Worm (Caenorhabditis elegans) whole organism, late embryonic: ENCODE results near the gene mrp-3.

Source experiments
- C08G9.2 ChIP-seq: sonication (generic microtip); optimal IDR thresholded peaks from 2 replicates; lab custom pipeline; 2016; ENCODE audit warnings: mild to moderate bottlenecking, missing genetic modification characterization, moderate library complexity, missing compliant biosample characterization
- K02D7.2 ChIP-seq: sonication (generic microtip); optimal IDR thresholded peaks from 2 replicates; lab custom pipeline; 2017; ENCODE audit warnings: mild to moderate bottlenecking, missing genetic modification characterization, missing compliant biosample characterization
- T23F11.4 ChIP-seq: fragments of 200-800 bp; sonication (Bioruptor generic); optimal IDR thresholded peaks from 2 replicates; lab custom pipeline; 2018; ENCODE audit warnings: mild to moderate bottlenecking, missing genetic modification characterization, missing compliant biosample characterization
- Y22D7AL.16 ChIP-seq: sonication (generic microtip); optimal IDR thresholded peaks from 2 replicates; lab custom pipeline; 2016; ENCODE audit warnings: missing genetic modification characterization, missing compliant biosample characterization
- ceh-2 ChIP-seq: sonication (generic microtip); optimal IDR thresholded peaks from 2 replicates; lab custom pipeline; 2016; ENCODE audit warnings: missing genotype, missing genetic modification characterization, missing compliant biosample characterization
- ceh-24 ChIP-seq: sonication (generic microtip); optimal IDR thresholded peaks from 2 replicates; lab custom pipeline; 2016; ENCODE audit warnings: mild to moderate bottlenecking, missing genetic modification characterization, missing compliant biosample characterization
- ceh-30 ChIP-seq: fragments of 150-350 bp; optimal IDR thresholded peaks from 2 replicates; lab custom pipeline; 2014; ENCODE audit warnings: missing biosample characterization, missing genetic modification characterization
- ceh-34 ChIP-seq: sonication (generic microtip); optimal IDR thresholded peaks from 2 replicates; lab custom pipeline; 2016; ENCODE audit warnings: mild to moderate bottlenecking, missing genetic modification characterization, missing compliant biosample characterization
- ceh-48 ChIP-seq: sonication (generic microtip); optimal IDR thresholded peaks from 2 replicates; lab custom pipeline; 2016; ENCODE audit warnings: missing genetic modification characterization, inconsistent platforms, missing compliant biosample characterization
- che-1 ChIP-seq: sonication (generic microtip); optimal IDR thresholded peaks from 2 replicates; lab custom pipeline; 2016; ENCODE audit warnings: mild to moderate bottlenecking, missing genetic modification characterization, missing compliant biosample characterization
- elt-4 ChIP-seq: sonication (generic microtip); optimal IDR thresholded peaks from 2 replicates; lab custom pipeline; 2016; ENCODE audit warnings: missing genetic modification characterization, missing compliant biosample characterization
- eyg-1 ChIP-seq: sonication (generic microtip); optimal IDR thresholded peaks from 2 replicates; lab custom pipeline; 2016; ENCODE audit warnings: missing genotype, missing genetic modification characterization, missing compliant biosample characterization
- fax-1 ChIP-seq: sonication (generic microtip); optimal IDR thresholded peaks from 2 replicates; lab custom pipeline; 2016; ENCODE audit warnings: missing genotype, missing genetic modification characterization, missing compliant biosample characterization
- fkh-10 ChIP-seq: fragments of 150-350 bp; optimal IDR thresholded peaks from 2 replicates; lab custom pipeline; 2014; ENCODE audit warnings: missing biosample characterization, missing genetic modification reagents, missing genetic modification characterization
- fkh-6 ChIP-seq: sonication (generic microtip); optimal IDR thresholded peaks from 2 replicates; lab custom pipeline; 2016; ENCODE audit warnings: missing genetic modification characterization, missing compliant biosample characterization
- gmeb-2 ChIP-seq: sonication (generic microtip); optimal IDR thresholded peaks from 2 replicates; lab custom pipeline; 2016; ENCODE audit warnings: missing genetic modification characterization, inconsistent platforms, missing compliant biosample characterization
- hlh-13 ChIP-seq: fragments of 200-800 bp; sonication (Bioruptor generic); optimal IDR thresholded peaks from 2 replicates; lab custom pipeline; 2018; ENCODE audit warnings: mild to moderate bottlenecking, missing genetic modification characterization, missing compliant biosample characterization
- hlh-15 ChIP-seq: sonication (generic microtip); optimal IDR thresholded peaks from 2 replicates; lab custom pipeline; 2016; ENCODE audit warnings: missing genetic modification characterization, missing compliant biosample characterization
- madf-2 ChIP-seq: sonication (generic microtip); optimal IDR thresholded peaks from 2 replicates; lab custom pipeline; 2017; ENCODE audit warnings: missing genetic modification characterization, missing compliant biosample characterization
- mec-3 ChIP-seq: sonication (generic microtip); optimal IDR thresholded peaks from 2 replicates; lab custom pipeline; 2016; ENCODE audit warnings: borderline replicate concordance, missing genetic modification characterization, missing compliant biosample characterization
- npax-4 ChIP-seq: sonication (generic microtip); optimal IDR thresholded peaks from 2 replicates; lab custom pipeline; 2016; ENCODE audit warnings: missing genetic modification characterization, missing compliant biosample characterization
- odd-2 ChIP-seq: sonication (generic microtip); optimal IDR thresholded peaks from 2 replicates; lab custom pipeline; 2017; ENCODE audit warnings: antibody characterized with exemption, mild to moderate bottlenecking, missing genetic modification characterization, missing compliant biosample characterization
- pat-9 ChIP-seq: fragments of 200-800 bp; sonication (Bioruptor generic); optimal IDR thresholded peaks from 2 replicates; lab custom pipeline; 2018; ENCODE audit warnings: mild to moderate bottlenecking, missing genetic modification characterization, moderate library complexity, missing compliant biosample characterization
- pha-2 ChIP-seq: sonication (generic microtip); optimal IDR thresholded peaks from 2 replicates; lab custom pipeline; 2017; ENCODE audit warnings: mild to moderate bottlenecking, missing genetic modification characterization, missing compliant biosample characterization
- pha-4 ChIP-seq: fragments of 150-350 bp; optimal IDR thresholded peaks from 2 replicates; lab custom pipeline; 2018; ENCODE audit warnings: missing biosample characterization, missing genetic modification reagents, missing genetic modification characterization
- ref-2 ChIP-seq: sonication (generic microtip); optimal IDR thresholded peaks from 2 replicates; lab custom pipeline; 2016; ENCODE audit warnings: missing genetic modification characterization, missing compliant biosample characterization
- rnt-1 ChIP-seq: sonication (generic microtip); optimal IDR thresholded peaks from 2 replicates; lab custom pipeline; 2016; ENCODE audit warnings: missing genetic modification characterization, missing compliant biosample characterization
- sox-2 ChIP-seq: fragments of 200-800 bp; sonication (Bioruptor generic); IDR thresholded peaks from 2 replicates; pipeline ENCODE4 v1.3.6; 2022; ENCODE audit warnings: missing genetic modification reagents, missing genetic modification characterization, missing compliant biosample characterization
- unc-3 ChIP-seq, 2 experiments: fragments of 200-800 bp in 1 of 2; sonication (Bioruptor generic) in 1 of 2; sonication (generic microtip) in 1 of 2; conservative IDR thresholded peaks in 1 of 2; optimal IDR thresholded peaks in 1 of 2; 2 replicates each; pipeline versions ENCODE4 v1.3.6 to Lab custom; 2016 to 2022; ENCODE audit warnings: missing compliant biosample characterization in 2 of 2, missing genetic modification characterization in 2 of 2, missing genetic modification reagents in 1 of 2
- unc-42 ChIP-seq: sonication (generic microtip); optimal IDR thresholded peaks from 2 replicates; lab custom pipeline; 2016; ENCODE audit warnings: missing genotype, missing genetic modification characterization, missing compliant biosample characterization
- zip-5 ChIP-seq: sonication (generic microtip); optimal IDR thresholded peaks from 2 replicates; lab custom pipeline; 2016; ENCODE audit warnings: missing genetic modification characterization, missing compliant biosample characterization
- ztf-16 ChIP-seq: sonication (generic microtip); optimal IDR thresholded peaks from 2 replicates; lab custom pipeline; 2017; ENCODE audit warnings: missing genetic modification characterization, missing compliant biosample characterization

mrp-3 gene

ce11 chrX:15887989-15888388 lies 51.1 kb downstream of the mrp-3 start:
- TF ChIP-seq T23F11.4 (GFP tag; lab: Kevin White, UChicago) (no peak), ztf-16 (tag; lab: Kevin White, UChicago) (no peak), hlh-15 (tag; lab: Kevin White, UChicago) (no peak), Y22D7AL.16 (tag; lab: Kevin White, UChicago) (no peak), hlh-13 (GFP tag; lab: Kevin White, UChicago) (no peak), ceh-48 (tag; lab: Kevin White, UChicago) (no peak), ceh-34 (no peak), ceh-30 (tag; lab: Kevin White, UChicago) (no peak), ceh-2 (tag; lab: Kevin White, UChicago) (no peak), pha-4 (tag; lab: Kevin White, UChicago) (no peak), fkh-10 (GFP tag; lab: Kevin White, UChicago) (no peak), eyg-1 (no peak), sox-2 (GFP tag; lab: Robert Waterston, UW) (no peak), mec-3 (tag; lab: Kevin White, UChicago) (no peak), fkh-6 (no peak), madf-2 (no peak)

- no peak for TF ChIP-seq unc-3 (GFP tag; conservative IDR thresholded peaks at IDR 0.05; lab: Robert Waterston, UW)
- TF ChIP-seq unc-3 (tag; optimal IDR thresholded peaks at IDR 0.05; lab: Kevin White, UChicago): no peak
- no peak for TF ChIP-seq Y22D7AL.16 (tag; lab: Kevin White, UChicago)
- TF ChIP-seq zip-5 (tag; lab: Kevin White, UChicago): no peak
- no peak for TF ChIP-seq che-1
- TF ChIP-seq elt-4 (tag; lab: Kevin White, UChicago): no peak
- no peak for TF ChIP-seq fax-1 (tag; lab: Kevin White, UChicago)
- TF ChIP-seq eyg-1: no peak
- TF ChIP-seq rnt-1 (tag; lab: Kevin White, UChicago): no peak
- no peak for TF ChIP-seq mec-3 (tag; lab: Kevin White, UChicago)
- no peak for TF ChIP-seq gmeb-2 (tag; lab: Kevin White, UChicago)
- no peak for TF ChIP-seq ceh-24
- TF ChIP-seq pat-9 (tag; lab: Kevin White, UChicago): no peak
- no peak for TF ChIP-seq npax-4 (tag; lab: Kevin White, UChicago)
- TF ChIP-seq, all 69 proteins: peak for 0
Observed at ce11 chrX:15887495-15887894, 51.6 kb downstream of the mrp-3 start, which contains the start of gene F53H4.3. F53H4.3 (minus strand) TSS chrX:15887595.

- TF ChIP-seq che-1 (no peak), odd-2 (tag; lab: Kevin White, UChicago) (no peak), fkh-10 (GFP tag; lab: Kevin White, UChicago) (no peak), pat-9 (tag; lab: Kevin White, UChicago) (no peak), mec-3 (tag; lab: Kevin White, UChicago) (no peak), unc-42 (no peak), C08G9.2 (tag; lab: Kevin White, UChicago) (no peak), K02D7.2 (tag; lab: Kevin White, UChicago) (no peak), fax-1 (tag; lab: Kevin White, UChicago) (no peak)
Observed at ce11 chrX:15884478-15884877, 54.6 kb downstream of the mrp-3 start.

- TF ChIP-seq ref-2 (tag; lab: Kevin White, UChicago): peak; percentile 26
- TF ChIP-seq ceh-34: peak; percentile 54
- peak; percentile 29 for TF ChIP-seq pha-2
- TF ChIP-seq fkh-10 (GFP tag; lab: Kevin White, UChicago): no peak
- TF ChIP-seq, all 69 proteins: peak for 3
Observed at ce11 chrX:15881027-15881426, 58.1 kb downstream of the mrp-3 start.
